Fruit fly (Drosophila melanogaster): ENCODE data around the gene CG14411.

The CG14411 gene

DNA sequence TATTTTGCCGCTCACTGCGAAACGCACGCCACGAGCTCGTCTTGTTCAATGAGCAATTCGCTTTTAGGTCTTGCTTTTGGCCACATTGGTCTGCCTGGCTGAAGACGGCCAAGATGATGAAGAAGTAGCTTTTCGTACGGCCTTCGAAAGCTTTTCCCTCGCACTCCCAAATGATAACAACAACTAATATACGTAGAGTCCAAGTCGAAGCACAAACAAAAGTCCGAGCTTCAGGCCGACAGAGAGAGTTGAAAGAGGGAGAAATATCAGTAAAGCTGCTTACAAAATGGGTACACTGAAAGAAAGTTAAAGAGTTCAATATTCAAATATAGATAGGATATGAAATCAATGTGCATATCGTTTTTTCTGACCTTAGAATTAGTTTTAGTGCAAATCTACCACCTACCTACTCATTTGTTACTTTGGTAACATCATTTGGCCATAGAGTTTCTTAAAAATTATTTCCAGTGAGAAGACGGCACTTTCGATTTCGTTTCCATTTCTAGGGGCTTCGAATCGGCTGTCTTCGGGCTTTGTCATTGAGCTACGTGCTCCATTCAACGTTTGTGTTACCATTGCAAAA lies 50.2 kb downstream of the CG14411 start, which contains the start of the genes CG45064 and CG45065 (continued):
- peak; percentile 13 for TF ChIP-seq CG3838 (GFP tag; optimal IDR thresholded peaks at IDR 0.05)
- TF ChIP-seq CG9817 (tag; optimal IDR thresholded peaks at IDR 0.05): peak; percentile 67
- peak; percentile 91 for TF ChIP-seq CG5953 (GFP tag; IDR thresholded peaks at IDR 0.05)
- TF ChIP-seq Fer1 (GFP tag; optimal IDR thresholded peaks at IDR 0.05): peak; percentile 75
- TF ChIP-seq NC2α (GFP tag; optimal IDR thresholded peaks at IDR 0.05): peak; percentile 41
- no peak for TF ChIP-seq CG43689 (GFP tag; IDR thresholded peaks at IDR 0.05)
- peak; percentile 60 for TF ChIP-seq Usf (GFP tag; optimal IDR thresholded peaks at IDR 0.05)
- peak; percentile 89 for TF ChIP-seq unpg (GFP tag; optimal IDR thresholded peaks at IDR 0.05)
- TF ChIP-seq CG13894 (tag; optimal IDR thresholded peaks at IDR 0.05): no peak
- TF ChIP-seq crol (GFP tag; IDR thresholded peaks at IDR 0.05): no peak
- TF ChIP-seq CG17328 (GFP tag; IDR thresholded peaks at IDR 0.05): peak; percentile 87
- TF ChIP-seq zen (tag; optimal IDR thresholded peaks at IDR 0.05): no peak
- TF ChIP-seq CG30403 (GFP tag; optimal IDR thresholded peaks at IDR 0.05): peak; percentile 85
- TF ChIP-seq CG16815 (GFP tag; optimal IDR thresholded peaks at IDR 0.05): peak; percentile 20
- TF ChIP-seq bowl (GFP tag; IDR thresholded peaks at IDR 0.05): peak; percentile 51; the same call in 1 of the 2 replicates
- peak; percentile 81 for TF ChIP-seq Nf-YA (GFP tag; IDR thresholded peaks at IDR 0.05)
- peak; percentile 69; the same call in 2 of the 3 replicates for TF ChIP-seq CG11695 (GFP tag; IDR thresholded peaks at IDR 0.05)
- peak; percentile 84 for TF ChIP-seq Ssrp (tag; optimal IDR thresholded peaks at IDR 0.05)
- TF ChIP-seq nerfin-2 (GFP tag; IDR thresholded peaks at IDR 0.05; ENCODE audit: partially characterized antibody): no peak
- no peak for TF ChIP-seq CG8765 (GFP tag; IDR thresholded peaks at IDR 0.05)
- peak; percentile 100 for TF ChIP-seq Blimp-1 (GFP tag; optimal IDR thresholded peaks at IDR 0.05)
- TF ChIP-seq Max (GFP tag; optimal IDR thresholded peaks at IDR 0.05): peak; percentile 52
- peak in 1 of 3 experiments; percentile 79 for TF ChIP-seq lola (GFP tag; optimal IDR thresholded peaks at IDR 0.05)
- TF ChIP-seq wek (GFP tag; optimal IDR thresholded peaks at IDR 0.05): peak; percentile 64
- TF ChIP-seq CG7271 (tag; optimal IDR thresholded peaks at IDR 0.05): no peak
- peak; percentile 95 for TF ChIP-seq Sox102F (GFP tag; optimal IDR thresholded peaks at IDR 0.05)
- TF ChIP-seq CG10366 (GFP tag; IDR thresholded peaks at IDR 0.05): peak; percentile 83
- TF ChIP-seq CG6854 (GFP tag; optimal IDR thresholded peaks at IDR 0.05): peak; percentile 73
- peak; percentile 82 for TF ChIP-seq org-1 (GFP tag; optimal IDR thresholded peaks at IDR 0.05)
- peak; percentile 81 for TF ChIP-seq CG8089 (GFP tag; optimal IDR thresholded peaks at IDR 0.05)
- TF ChIP-seq CG13287 (GFP tag; IDR thresholded peaks at IDR 0.05; ENCODE audit: partially characterized antibody): no peak
- TF ChIP-seq lov (optimal IDR thresholded peaks at IDR 0.05): no peak
- TF ChIP-seq lov (GFP tag; IDR thresholded peaks at IDR 0.05): no peak; the same call in 1 of the 3 replicates
- TF ChIP-seq Lim3 (GFP tag; IDR thresholded peaks at IDR 0.05): peak; percentile 68
- no peak for TF ChIP-seq B-H2 (GFP tag; optimal IDR thresholded peaks at IDR 0.05)
- TF ChIP-seq Optix (GFP tag; IDR thresholded peaks at IDR 0.05): peak; percentile 64
- peak; percentile 64 for TF ChIP-seq CG6683 (GFP tag; optimal IDR thresholded peaks at IDR 0.05)
- 0 out of 2 replicates have a peak, but pooled peaks have one; percentile 38 for TF ChIP-seq CG16779 (GFP tag; IDR thresholded peaks at IDR 0.05)
- TF ChIP-seq dpn (GFP tag; optimal IDR thresholded peaks at IDR 0.05): peak; percentile 79 to 85
- peak; percentile 70 for TF ChIP-seq ems (GFP tag; optimal IDR thresholded peaks at IDR 0.05)
- peak; percentile 16 for TF ChIP-seq CG4617 (GFP tag; optimal IDR thresholded peaks at IDR 0.05; ENCODE audit: borderline replicate concordance)
- TF ChIP-seq ap (GFP tag; IDR thresholded peaks at IDR 0.05): peak; percentile 90
- peak; percentile 3 for TF ChIP-seq Fer2 (tag; optimal IDR thresholded peaks at IDR 0.05)
- TF ChIP-seq CG3726 (GFP tag; IDR thresholded peaks at IDR 0.05): peak; percentile 59; the same call in 2 of the 3 replicates
- TF ChIP-seq CG4424 (GFP tag; optimal IDR thresholded peaks at IDR 0.05): peak; percentile 78
- no peak for TF ChIP-seq CG10959 (GFP tag; IDR thresholded peaks at IDR 0.05)
- peak; percentile 16 for TF ChIP-seq trh (GFP tag; optimal IDR thresholded peaks at IDR 0.05)
- TF ChIP-seq hb (GFP tag; IDR thresholded peaks at IDR 0.05; ENCODE audit: partially characterized antibody): no peak
- TF ChIP-seq mam (GFP tag; optimal IDR thresholded peaks at IDR 0.05): peak; percentile 83
- no peak for TF ChIP-seq ac (GFP tag; optimal IDR thresholded peaks at IDR 0.05)
